Fruit fly (Drosophila melanogaster) whole organism, embryonic: ENCODE measurements around the gene CG46310.

Source experiments
- Ada2b ChIP-seq: fragments of 200-800 bp; sonication (Bioruptor generic); IDR thresholded peaks from 2 replicates; pipeline ENCODE4 v1.3.6; 2022; ENCODE audit warnings: missing biosample characterization, missing genetic modification characterization
- Asciz ChIP-seq: fragments of 200-800 bp; sonication (Bioruptor generic); optimal IDR thresholded peaks from 2 replicates; lab custom pipeline; 2017; ENCODE audit warnings: missing biosample characterization, mild to moderate bottlenecking, missing genetic modification characterization, missing genetic modification reagents
- Atf-2 ChIP-seq: fragments of 200-800 bp; sonication (Bioruptor generic); optimal IDR thresholded peaks from 2 replicates; lab custom pipeline; 2016; ENCODE audit warnings: missing biosample characterization, missing genetic modification characterization
- BtbVII ChIP-seq: fragments of 200-800 bp; sonication (Bioruptor generic); optimal IDR thresholded peaks from 3 replicates; lab custom pipeline; 2017; ENCODE audit warnings: missing biosample characterization, mild to moderate bottlenecking, missing genetic modification characterization
- CG10267 ChIP-seq: fragments of 200-800 bp; sonication (Bioruptor generic); optimal IDR thresholded peaks from 2 replicates; lab custom pipeline; 2018; ENCODE audit warnings: missing biosample characterization, mild to moderate bottlenecking, missing genetic modification characterization, moderate library complexity
- CG11695 ChIP-seq: fragments of 200-800 bp; sonication (Bioruptor generic); IDR thresholded peaks from 3 replicates; pipeline ENCODE4 v1.3.6; 2022; ENCODE audit warnings: missing biosample characterization, missing genetic modification characterization
- CG12071 ChIP-seq: fragments of 200-800 bp; sonication (Bioruptor generic); optimal IDR thresholded peaks from 3 replicates; lab custom pipeline; 2018; ENCODE audit warnings: missing biosample characterization, mild to moderate bottlenecking, missing genetic modification characterization
- CG12219 ChIP-seq: fragments of 200-800 bp; sonication (Bioruptor generic); optimal IDR thresholded peaks from 3 replicates; lab custom pipeline; 2018; ENCODE audit warnings: missing biosample characterization, mild to moderate bottlenecking, missing genetic modification characterization
- CG12744 ChIP-seq: fragments of 200-800 bp; sonication (Bioruptor generic); optimal IDR thresholded peaks from 2 replicates; lab custom pipeline; 2016; ENCODE audit warnings: missing biosample characterization, missing genetic modification characterization
- CG12769 ChIP-seq: fragments of 200-800 bp; sonication (Bioruptor generic); optimal IDR thresholded peaks from 2 replicates; lab custom pipeline; 2019; ENCODE audit warnings: missing biosample characterization, mild to moderate bottlenecking, missing genetic modification characterization, moderate library complexity
- CG14860 ChIP-seq: fragments of 200-800 bp; sonication (Bioruptor generic); IDR thresholded peaks from 3 replicates; pipeline ENCODE4 v1.3.6; 2022; ENCODE audit warnings: missing biosample characterization, missing genetic modification characterization; ENCODE audit not compliant: partially characterized antibody
- CG15696 ChIP-seq: fragments of 200-800 bp; sonication (Bioruptor generic); optimal IDR thresholded peaks from 2 replicates; lab custom pipeline; 2019; ENCODE audit warnings: missing biosample characterization, mild to moderate bottlenecking, missing genetic modification characterization, moderate library complexity
- CG18599 ChIP-seq: fragments of 200-800 bp; sonication (Bioruptor generic); optimal IDR thresholded peaks from 3 replicates; lab custom pipeline; 2017; ENCODE audit warnings: missing biosample characterization, missing genetic modification characterization, mild to moderate bottlenecking, moderate library complexity, missing genetic modification reagents
- CG2120 ChIP-seq: fragments of 200-800 bp; sonication (Bioruptor generic); optimal IDR thresholded peaks from 3 replicates; lab custom pipeline; 2016; ENCODE audit warnings: missing biosample characterization, missing genetic modification characterization
- CG2712 ChIP-seq: fragments of 200-800 bp; optimal IDR thresholded peaks from 3 replicates; lab custom pipeline; 2019; ENCODE audit warnings: missing biosample characterization, mild to moderate bottlenecking, missing genetic modification characterization, moderate library complexity
- CG30403 ChIP-seq: fragments of 200-800 bp; sonication (Bioruptor generic); optimal IDR thresholded peaks from 3 replicates; lab custom pipeline; 2016; ENCODE audit warnings: missing biosample characterization, missing genetic modification characterization
- CG3163 ChIP-seq: fragments of 200-800 bp; sonication (Bioruptor generic); optimal IDR thresholded peaks from 3 replicates; lab custom pipeline; 2016; ENCODE audit warnings: missing biosample characterization, missing genetic modification characterization
- CG3726 ChIP-seq: fragments of 200-800 bp; sonication (Bioruptor generic); IDR thresholded peaks from 3 replicates; pipeline ENCODE4, ENCODE4 v1.3.6; 2022; ENCODE audit warnings: missing biosample characterization, missing genetic modification characterization
- CG5180 ChIP-seq: fragments of 200-800 bp; sonication (Bioruptor generic); optimal IDR thresholded peaks from 3 replicates; lab custom pipeline; 2017; ENCODE audit warnings: missing biosample characterization, missing genetic modification characterization, mild to moderate bottlenecking, moderate library complexity, missing genetic modification reagents
- CG6854 ChIP-seq: fragments of 200-800 bp; sonication (Bioruptor generic); optimal IDR thresholded peaks from 3 replicates; lab custom pipeline; 2017; ENCODE audit warnings: missing biosample characterization, mild to moderate bottlenecking, missing genetic modification characterization
- CG7963 ChIP-seq: fragments of 200-800 bp; sonication (Bioruptor generic); IDR thresholded peaks from 3 replicates; pipeline ENCODE4 v1.3.6; 2022; ENCODE audit warnings: missing biosample characterization, missing genetic modification characterization; ENCODE audit not compliant: partially characterized antibody
- CHES-1-like ChIP-seq: fragments of 200-800 bp; sonication (Bioruptor generic); optimal IDR thresholded peaks from 2 replicates; lab custom pipeline; 2016; ENCODE audit warnings: missing biosample characterization, missing genetic modification characterization
- Camta ChIP-seq: fragments of 200-800 bp; sonication (Bioruptor generic); optimal IDR thresholded peaks from 2 replicates; lab custom pipeline; 2016; ENCODE audit warnings: missing biosample characterization, missing genetic modification characterization
- Chrac-16 ChIP-seq: fragments of 200-800 bp; sonication (Bioruptor generic); optimal IDR thresholded peaks from 3 replicates; lab custom pipeline; 2016; ENCODE audit warnings: missing biosample characterization, missing genetic modification characterization
- CrebB ChIP-seq: fragments of 200-800 bp; sonication (Bioruptor generic); optimal IDR thresholded peaks from 3 replicates; lab custom pipeline; 2018; ENCODE audit warnings: missing biosample characterization, mild to moderate bottlenecking, missing genetic modification characterization
- Dbx ChIP-seq: fragments of 200-800 bp; sonication (Bioruptor generic); IDR thresholded peaks from 3 replicates; pipeline ENCODE4 v1.3.6; 2022; ENCODE audit warnings: missing biosample characterization, missing genetic modification characterization
- Dip3 ChIP-seq: fragments of 200-800 bp; sonication (Bioruptor generic); optimal IDR thresholded peaks from 3 replicates; lab custom pipeline; 2016; ENCODE audit warnings: missing biosample characterization, missing genetic modification characterization
- Ets97D ChIP-seq: fragments of 200-800 bp; sonication (Bioruptor generic); optimal IDR thresholded peaks from 3 replicates; lab custom pipeline; 2016; ENCODE audit warnings: missing biosample characterization, missing genetic modification characterization
- Gsc ChIP-seq: fragments of 200-800 bp; sonication (Bioruptor generic); IDR thresholded peaks from 2 replicates; pipeline ENCODE4 v1.3.6; 2022; ENCODE audit warnings: missing biosample characterization, missing genetic modification characterization
- Hmr ChIP-seq: fragments of 200-800 bp; sonication (Bioruptor generic); optimal IDR thresholded peaks from 3 replicates; lab custom pipeline; 2017; ENCODE audit warnings: mild to moderate bottlenecking, missing biosample characterization, missing genetic modification reagents, missing genetic modification characterization
- Oli ChIP-seq: fragments of 200-800 bp; sonication (Bioruptor generic); optimal IDR thresholded peaks from 2 replicates; lab custom pipeline; 2018; ENCODE audit warnings: missing biosample characterization, mild to moderate bottlenecking, missing genetic modification characterization, moderate library complexity
- Scr ChIP-seq: fragments of 200-800 bp; sonication (Bioruptor generic); IDR thresholded peaks from 2 replicates; pipeline ENCODE4 v1.3.6; 2022; ENCODE audit warnings: missing biosample characterization, missing genetic modification characterization; ENCODE audit not compliant: partially characterized antibody
- Sox100B ChIP-seq: fragments of 200-800 bp; sonication (Bioruptor generic); optimal IDR thresholded peaks from 3 replicates; lab custom pipeline; 2018; ENCODE audit warnings: missing biosample characterization, mild to moderate bottlenecking, missing genetic modification characterization
- Tbp ChIP-seq: fragments of >200 bp; optimal IDR thresholded peaks from 2 replicates; lab custom pipeline; 2018; ENCODE audit warnings: missing biosample characterization, missing genetic modification characterization
- Xbp1 ChIP-seq: fragments of 200-800 bp; sonication (Bioruptor generic); optimal IDR thresholded peaks from 3 replicates; lab custom pipeline; 2016; ENCODE audit warnings: missing biosample characterization, mild to moderate bottlenecking, missing genetic modification characterization
- bcd ChIP-seq: fragments of 200-800 bp; sonication (Bioruptor generic); optimal IDR thresholded peaks from 2 replicates; lab custom pipeline; 2017; ENCODE audit warnings: missing biosample characterization, mild to moderate bottlenecking, missing genetic modification characterization
- chm ChIP-seq: fragments of 200-800 bp; sonication (Bioruptor generic); IDR thresholded peaks from 2 replicates; pipeline ENCODE4 v1.3.6; 2022; ENCODE audit warnings: missing biosample characterization, missing genetic modification characterization
- corto ChIP-seq: fragments of 200-800 bp; sonication (Bioruptor generic); optimal IDR thresholded peaks from 2 replicates; lab custom pipeline; 2016; ENCODE audit warnings: missing biosample characterization, mild to moderate bottlenecking, missing genetic modification characterization, moderate library complexity
- crc ChIP-seq: fragments of 200-800 bp; sonication (Bioruptor generic); optimal IDR thresholded peaks from 2 replicates; lab custom pipeline; 2016; ENCODE audit warnings: missing biosample characterization, missing genetic modification characterization
- emc ChIP-seq: fragments of 200-800 bp; sonication (Bioruptor generic); optimal IDR thresholded peaks from 2 replicates; lab custom pipeline; 2016; ENCODE audit warnings: missing biosample characterization, missing genetic modification characterization
- esg ChIP-seq: fragments of 200-800 bp; sonication (Bioruptor generic); conservative IDR thresholded peaks from 2 replicates; pipeline ENCODE4 v1.3.6; 2022; ENCODE audit warnings: missing biosample characterization, missing genetic modification characterization
- ewg ChIP-seq: fragments of 200-800 bp; sonication (Bioruptor generic); optimal IDR thresholded peaks from 3 replicates; lab custom pipeline; 2017; ENCODE audit warnings: mild to moderate bottlenecking, missing biosample characterization, missing genetic modification reagents, missing genetic modification characterization
- eyg ChIP-seq: fragments of 200-800 bp; sonication (Bioruptor generic); optimal IDR thresholded peaks from 3 replicates; lab custom pipeline; 2016; ENCODE audit warnings: missing biosample characterization, missing genetic modification characterization
- hbn ChIP-seq: fragments of 200-800 bp; sonication (Bioruptor generic); IDR thresholded peaks from 2 replicates; pipeline ENCODE4 v1.3.6; 2022; ENCODE audit warnings: missing biosample characterization, missing genetic modification characterization; ENCODE audit not compliant: partially characterized antibody
- mld ChIP-seq: fragments of 200-800 bp; sonication (Bioruptor generic); IDR thresholded peaks from 3 replicates; pipeline ENCODE4 v1.3.6; 2022; ENCODE audit warnings: missing biosample characterization, missing genetic modification characterization; ENCODE audit not compliant: partially characterized antibody
- scrt ChIP-seq: fragments of 200-800 bp; sonication (Bioruptor generic); optimal IDR thresholded peaks from 2 replicates; lab custom pipeline; 2018; ENCODE audit warnings: missing biosample characterization, mild to moderate bottlenecking, missing genetic modification characterization, moderate library complexity
- stwl ChIP-seq: fragments of 200-800 bp; sonication (Bioruptor generic); optimal IDR thresholded peaks from 3 replicates; lab custom pipeline; 2018; ENCODE audit warnings: missing biosample characterization, mild to moderate bottlenecking, missing genetic modification characterization, moderate library complexity
- tio ChIP-seq: fragments of 200-800 bp; sonication (Bioruptor generic); optimal IDR thresholded peaks from 2 replicates; lab custom pipeline; 2017; ENCODE audit warnings: missing biosample characterization, missing genetic modification characterization, inconsistent platforms
- vvl ChIP-seq: fragments of 200-800 bp; sonication (Bioruptor generic); IDR thresholded peaks from 2 replicates; pipeline ENCODE4 v1.3.6; 2022; ENCODE audit warnings: missing biosample characterization, missing genetic modification characterization
- zfh1 ChIP-seq: fragments of 200-800 bp; sonication (Bioruptor generic); IDR thresholded peaks from 3 replicates; pipeline ENCODE4 v1.3.6; 2022; ENCODE audit warnings: missing biosample characterization, missing genetic modification characterization

Gene CG46310

dm6 chr3R:23141678-23142338 is 31.9 kb upstream of the CG46310 start, which contains the start of gene hh:
Gene hh (minus strand): TSS chr3R:23141906.
- no peak for TF ChIP-seq tio (GFP tag; lab: Kevin White, UChicago)
- TF ChIP-seq esg (GFP tag; lab: Robert Waterston, UW): no peak
- no peak for TF ChIP-seq CG10267
- TF ChIP-seq Xbp1 (GFP tag; lab: Kevin White, UChicago): no peak
- TF ChIP-seq CG5180: peak; percentile 54
- TF ChIP-seq Chrac-16 (GFP tag; lab: Kevin White, UChicago): no peak
- TF ChIP-seq scrt: no peak
- TF ChIP-seq zfh1: no peak
- no peak for TF ChIP-seq eyg (GFP tag; lab: Kevin White, UChicago)
- TF ChIP-seq CHES-1-like: no peak
- TF ChIP-seq CG12219: no peak
- no peak for TF ChIP-seq CG12744 (GFP tag; lab: Kevin White, UChicago)
- TF ChIP-seq CG6854 (GFP tag; lab: Kevin White, UChicago): no peak
- TF ChIP-seq CG11695 (GFP tag; lab: Robert Waterston, UW): no peak
- no peak for TF ChIP-seq Sox100B (GFP tag; lab: Kevin White, UChicago)
- no peak for TF ChIP-seq stwl
- no peak for TF ChIP-seq BtbVII (GFP tag; lab: Kevin White, UChicago)
- no peak for TF ChIP-seq CG18599 (GFP tag; lab: Kevin White, UChicago)
- no peak for TF ChIP-seq Dbx (GFP tag; lab: Robert Waterston, UW)
- no peak for TF ChIP-seq Dip3 (GFP tag; lab: Kevin White, UChicago)
- no peak for TF ChIP-seq CG2120 (GFP tag; lab: Kevin White, UChicago)
- TF ChIP-seq Ets97D (GFP tag; lab: Kevin White, UChicago): no peak
- no peak for TF ChIP-seq mld (GFP tag; lab: Robert Waterston, UW)
- no peak for TF ChIP-seq CG15696
- TF ChIP-seq Ada2b (GFP tag; lab: Robert Waterston, UW): no peak
- no peak for TF ChIP-seq hbn (GFP tag; lab: Robert Waterston, UW)
- TF ChIP-seq CG3726: no peak
- TF ChIP-seq vvl (GFP tag; lab: Robert Waterston, UW): 0 out of 2 replicates have a peak, but pooled peaks have one; percentile 24
- no peak for TF ChIP-seq Scr (GFP tag; lab: Robert Waterston, UW)
- no peak for TF ChIP-seq CG30403 (GFP tag; lab: Kevin White, UChicago)
- no peak for TF ChIP-seq Gsc (GFP tag; lab: Robert Waterston, UW)
- no peak for TF ChIP-seq chm (GFP tag; lab: Robert Waterston, UW)
- no peak for TF ChIP-seq crc (GFP tag; lab: Kevin White, UChicago)
- no peak for TF ChIP-seq emc (GFP tag; lab: Kevin White, UChicago)
- TF ChIP-seq CrebB (tag; lab: Kevin White, UChicago): no peak
- TF ChIP-seq CG2712 (tag; lab: Kevin White, UChicago): peak; percentile 17
- no peak for TF ChIP-seq ewg (GFP tag; lab: Kevin White, UChicago)
- TF ChIP-seq CG7963: no peak
- no peak for TF ChIP-seq bcd (GFP tag; lab: Kevin White, UChicago)
- TF ChIP-seq CG12071: no peak
- TF ChIP-seq CG14860: no peak
- TF ChIP-seq corto (GFP tag; lab: Kevin White, UChicago): no peak
- no peak for TF ChIP-seq CG3163
- TF ChIP-seq Asciz (GFP tag; lab: Kevin White, UChicago): no peak
- TF ChIP-seq CG12769: no peak
- TF ChIP-seq Hmr (GFP tag; lab: Kevin White, UChicago): no peak
- no peak for TF ChIP-seq Atf-2
- no peak for TF ChIP-seq Tbp (GFP tag; lab: Kevin White, UChicago)
- TF ChIP-seq Oli (tag; lab: Kevin White, UChicago): no peak
- TF ChIP-seq Camta (GFP tag; lab: Kevin White, UChicago): no peak
